Fruit fly (Drosophila melanogaster): ENCODE data around the gene CG13607.
A peak's percentile ranks its signal among the peaks of the same experiment; 100 is the strongest.

The CG13607 gene

dm6 chr3R:24142971-24143370 is 26.8 kb upstream of the CG13607 start (continued):
- no peak for TF ChIP-seq CG12219 (GFP tag; optimal IDR thresholded peaks at IDR 0.05)
- no peak for TF ChIP-seq CG9932 (GFP tag; IDR thresholded peaks at IDR 0.05)
- TF ChIP-seq CG4730 (GFP tag; IDR thresholded peaks at IDR 0.05), result 0 out of 2 replicates have a peak, but pooled peaks have one; percentile 19
- TF ChIP-seq B-H2 (GFP tag; optimal IDR thresholded peaks at IDR 0.05), result no peak
- peak; percentile 0 for TF ChIP-seq ems (GFP tag; optimal IDR thresholded peaks at IDR 0.05)
- no peak for TF ChIP-seq trem (tag; optimal IDR thresholded peaks at IDR 0.05)
- TF ChIP-seq Mad (GFP tag; optimal IDR thresholded peaks at IDR 0.05), result no peak
- TF ChIP-seq Deaf1 (tag; optimal IDR thresholded peaks at IDR 0.05), result no peak
- no peak for TF ChIP-seq D19B (GFP tag; optimal IDR thresholded peaks at IDR 0.05)
- TF ChIP-seq ash1 (GFP tag; optimal IDR thresholded peaks at IDR 0.05), result no peak
- TF ChIP-seq Opbp (GFP tag; IDR thresholded peaks at IDR 0.05; ENCODE audit: partially characterized antibody), result no peak
- TF ChIP-seq CG43689 (GFP tag; IDR thresholded peaks at IDR 0.05), result no peak
- no peak for TF ChIP-seq Bteb2 (GFP tag; optimal IDR thresholded peaks at IDR 0.05)
- no peak for TF ChIP-seq Poxn (GFP tag; IDR thresholded peaks at IDR 0.05)
- TF ChIP-seq CG1603 (tag; optimal IDR thresholded peaks at IDR 0.05), result peak; percentile 25
- peak; percentile 5; the same call in 1 of the 2 replicates for TF ChIP-seq onecut (GFP tag; IDR thresholded peaks at IDR 0.05)
- no peak for TF ChIP-seq CG17361 (GFP tag; IDR thresholded peaks at IDR 0.05)
- peak; percentile 58 for TF ChIP-seq E2f1 (GFP tag; IDR thresholded peaks at IDR 0.05)
- no peak for TF ChIP-seq pho (GFP tag; optimal IDR thresholded peaks at IDR 0.05)
- TF ChIP-seq lola (GFP tag; optimal IDR thresholded peaks at IDR 0.05), result peak in 1 of 3 experiments; percentile 3
- no peak for TF ChIP-seq CG10462 (GFP tag; optimal IDR thresholded peaks at IDR 0.05)
- TF ChIP-seq CG9609 (GFP tag; optimal IDR thresholded peaks at IDR 0.05), result peak; percentile 5
- TF ChIP-seq gfzf (GFP tag; optimal IDR thresholded peaks at IDR 0.05), result no peak
- no peak for TF ChIP-seq wdn (GFP tag; IDR thresholded peaks at IDR 0.05)
- no peak for TF ChIP-seq kah (GFP tag; optimal IDR thresholded peaks at IDR 0.05)
- no peak for TF ChIP-seq usp (GFP tag; optimal IDR thresholded peaks at IDR 0.05)
- TF ChIP-seq CG34422 (GFP tag; IDR thresholded peaks at IDR 0.05), result no peak
- TF ChIP-seq dimm (GFP tag; IDR thresholded peaks at IDR 0.05), result no peak
- peak; percentile 40 for TF ChIP-seq fd96Cb (tag; optimal IDR thresholded peaks at IDR 0.05)
- no peak for TF ChIP-seq CG1647 (GFP tag; optimal IDR thresholded peaks at IDR 0.05)
- peak; percentile 52 for TF ChIP-seq row (GFP tag; IDR thresholded peaks at IDR 0.05)
- no peak for TF ChIP-seq Chrac-16 (GFP tag; optimal IDR thresholded peaks at IDR 0.05)
- peak; percentile 11 for TF ChIP-seq CG30403 (GFP tag; optimal IDR thresholded peaks at IDR 0.05)
- no peak for TF ChIP-seq lilli (GFP tag; optimal IDR thresholded peaks at IDR 0.05)
- peak; percentile 38; the same call in 1 of the 2 replicates for TF ChIP-seq CG14441 (GFP tag; IDR thresholded peaks at IDR 0.05)
- peak; percentile 36 for TF ChIP-seq CG12391 (tag; optimal IDR thresholded peaks at IDR 0.05)
- TF ChIP-seq CG2712 (tag; optimal IDR thresholded peaks at IDR 0.05), result peak; percentile 58
- peak; percentile 15 for TF ChIP-seq CG4424 (GFP tag; optimal IDR thresholded peaks at IDR 0.05)
- no peak for TF ChIP-seq kay (GFP tag; optimal IDR thresholded peaks at IDR 0.05)
- no peak for TF ChIP-seq odd (GFP tag; optimal IDR thresholded peaks at IDR 0.05)
- peak; percentile 57 for TF ChIP-seq CG11504 (tag; optimal IDR thresholded peaks at IDR 0.05)
- no peak for TF ChIP-seq gsb-n (tag; optimal IDR thresholded peaks at IDR 0.05)
- peak; percentile 49 for TF ChIP-seq CG17359 (tag; optimal IDR thresholded peaks at IDR 0.05)
- TF ChIP-seq CG8944 (GFP tag; optimal IDR thresholded peaks at IDR 0.05), result no peak
- no peak for TF ChIP-seq fd64A (GFP tag; optimal IDR thresholded peaks at IDR 0.05)
- 0 out of 2 replicates have a peak, but pooled peaks have one; percentile 30 for TF ChIP-seq ttk (GFP tag; IDR thresholded peaks at IDR 0.05)
- no peak for TF ChIP-seq bowl (GFP tag; IDR thresholded peaks at IDR 0.05)
- TF ChIP-seq vnd (GFP tag; IDR thresholded peaks at IDR 0.05; ENCODE audit: partially characterized antibody), result no peak
- TF ChIP-seq Dek (tag; optimal IDR thresholded peaks at IDR 0.05), result no peak
- TF ChIP-seq CHES-1-like (GFP tag; optimal IDR thresholded peaks at IDR 0.05), result no peak
- TF ChIP-seq ac (GFP tag; optimal IDR thresholded peaks at IDR 0.05), result no peak
- TF ChIP-seq chinmo (GFP tag; IDR thresholded peaks at IDR 0.05; ENCODE audit: partially characterized antibody), result no peak
